Worm (Caenorhabditis elegans) whole organism, late embryonic: ENCODE results near the gene npr-29.

Experiments
- C38D4.7 ChIP-seq: fragments of 200-800 bp; sonication (Bioruptor generic); optimal IDR thresholded peaks from 2 replicates; lab custom pipeline; 2018; ENCODE audit warnings: mild to moderate bottlenecking, missing genetic modification characterization, moderate library complexity, missing compliant biosample characterization
- K02D7.2 ChIP-seq: sonication (generic microtip); optimal IDR thresholded peaks from 2 replicates; lab custom pipeline; 2017; ENCODE audit warnings: mild to moderate bottlenecking, missing genetic modification characterization, missing compliant biosample characterization
- ama-1 ChIP-seq: fragments of 150-350 bp; optimal IDR thresholded peaks from 2 replicates; lab custom pipeline; 2014
- ceh-14 ChIP-seq: sonication (generic microtip); optimal IDR thresholded peaks from 2 replicates; lab custom pipeline; 2016; ENCODE audit warnings: missing genotype, missing genetic modification characterization, missing compliant biosample characterization
- ceh-18 ChIP-seq: sonication (generic microtip); optimal IDR thresholded peaks from 2 replicates; lab custom pipeline; 2016; ENCODE audit warnings: missing genetic modification characterization, missing compliant biosample characterization
- ceh-24 ChIP-seq: sonication (generic microtip); optimal IDR thresholded peaks from 2 replicates; lab custom pipeline; 2016; ENCODE audit warnings: mild to moderate bottlenecking, missing genetic modification characterization, missing compliant biosample characterization
- ceh-34 ChIP-seq: sonication (generic microtip); optimal IDR thresholded peaks from 2 replicates; lab custom pipeline; 2016; ENCODE audit warnings: mild to moderate bottlenecking, missing genetic modification characterization, missing compliant biosample characterization
- ceh-6 ChIP-seq: fragments of 200-800 bp; sonication (Bioruptor generic); optimal IDR thresholded peaks from 2 replicates; lab custom pipeline; 2018; ENCODE audit warnings: mild to moderate bottlenecking, missing genetic modification characterization, missing compliant biosample characterization
- ceh-9 ChIP-seq: sonication (generic microtip); optimal IDR thresholded peaks from 2 replicates; lab custom pipeline; 2016; ENCODE audit warnings: mild to moderate bottlenecking, missing genetic modification characterization, inconsistent platforms, missing compliant biosample characterization
- dmd-4 ChIP-seq: sonication (generic microtip); optimal IDR thresholded peaks from 2 replicates; lab custom pipeline; 2016; ENCODE audit warnings: borderline replicate concordance, missing genetic modification characterization, missing compliant biosample characterization
- elt-4 ChIP-seq: sonication (generic microtip); optimal IDR thresholded peaks from 2 replicates; lab custom pipeline; 2016; ENCODE audit warnings: missing genetic modification characterization, missing compliant biosample characterization
- fax-1 ChIP-seq: sonication (generic microtip); optimal IDR thresholded peaks from 2 replicates; lab custom pipeline; 2016; ENCODE audit warnings: missing genotype, missing genetic modification characterization, missing compliant biosample characterization
- fkh-10 ChIP-seq: fragments of 150-350 bp; optimal IDR thresholded peaks from 2 replicates; lab custom pipeline; 2014; ENCODE audit warnings: missing biosample characterization, missing genetic modification reagents, missing genetic modification characterization
- gmeb-2 ChIP-seq: sonication (generic microtip); optimal IDR thresholded peaks from 2 replicates; lab custom pipeline; 2016; ENCODE audit warnings: missing genetic modification characterization, inconsistent platforms, missing compliant biosample characterization
- hlh-13 ChIP-seq: fragments of 200-800 bp; sonication (Bioruptor generic); optimal IDR thresholded peaks from 2 replicates; lab custom pipeline; 2018; ENCODE audit warnings: mild to moderate bottlenecking, missing genetic modification characterization, missing compliant biosample characterization
- hlh-6 ChIP-seq: sonication (generic microtip); optimal IDR thresholded peaks from 2 replicates; lab custom pipeline; 2016; ENCODE audit warnings: missing genotype, missing genetic modification characterization, missing compliant biosample characterization
- hlh-8 ChIP-seq: sonication (generic microtip); optimal IDR thresholded peaks from 2 replicates; lab custom pipeline; 2016; ENCODE audit warnings: missing genotype, missing genetic modification characterization, missing compliant biosample characterization
- lim-6 ChIP-seq: sonication (generic microtip); optimal IDR thresholded peaks from 2 replicates; lab custom pipeline; 2016; ENCODE audit warnings: missing genetic modification characterization, missing compliant biosample characterization
- lin-11 ChIP-seq: fragments of 200-800 bp; sonication (Bioruptor generic); optimal IDR thresholded peaks from 2 replicates; lab custom pipeline; 2018; ENCODE audit warnings: mild to moderate bottlenecking, missing genetic modification characterization, missing compliant biosample characterization
- nhr-11 ChIP-seq: fragments of 150-350 bp; optimal IDR thresholded peaks from 2 replicates; lab custom pipeline; 2014; ENCODE audit warnings: missing biosample characterization, missing genetic modification characterization
- npax-4 ChIP-seq: sonication (generic microtip); optimal IDR thresholded peaks from 2 replicates; lab custom pipeline; 2016; ENCODE audit warnings: missing genetic modification characterization, missing compliant biosample characterization
- pag-3 ChIP-seq: sonication (generic microtip); optimal IDR thresholded peaks from 2 replicates; lab custom pipeline; 2016; ENCODE audit warnings: missing compliant biosample characterization, missing genetic modification characterization, borderline replicate concordance
- pat-9 ChIP-seq: fragments of 200-800 bp; sonication (Bioruptor generic); optimal IDR thresholded peaks from 2 replicates; lab custom pipeline; 2018; ENCODE audit warnings: mild to moderate bottlenecking, missing genetic modification characterization, moderate library complexity, missing compliant biosample characterization
- ref-2 ChIP-seq: sonication (generic microtip); optimal IDR thresholded peaks from 2 replicates; lab custom pipeline; 2016; ENCODE audit warnings: missing genetic modification characterization, missing compliant biosample characterization
- rnt-1 ChIP-seq: sonication (generic microtip); optimal IDR thresholded peaks from 2 replicates; lab custom pipeline; 2016; ENCODE audit warnings: missing genetic modification characterization, missing compliant biosample characterization
- sox-2 ChIP-seq: fragments of 200-800 bp; sonication (Bioruptor generic); IDR thresholded peaks from 2 replicates; pipeline ENCODE4 v1.3.6; 2022; ENCODE audit warnings: missing genetic modification reagents, missing genetic modification characterization, missing compliant biosample characterization
- sox-4 ChIP-seq: sonication (generic microtip); optimal IDR thresholded peaks from 2 replicates; lab custom pipeline; 2017; ENCODE audit warnings: mild to moderate bottlenecking, missing genetic modification characterization, inconsistent platforms, missing compliant biosample characterization
- syd-9 ChIP-seq: sonication (generic microtip); optimal IDR thresholded peaks from 2 replicates; lab custom pipeline; 2016; ENCODE audit warnings: mild to moderate bottlenecking, missing genetic modification characterization, moderate library complexity, missing compliant biosample characterization
- tbx-2 ChIP-seq: sonication (generic microtip); optimal IDR thresholded peaks from 2 replicates; lab custom pipeline; 2016; ENCODE audit warnings: missing genetic modification characterization, missing compliant biosample characterization
- ttx-3 ChIP-seq: sonication (generic microtip); optimal IDR thresholded peaks from 2 replicates; lab custom pipeline; 2016; ENCODE audit warnings: missing genetic modification reagents, missing genetic modification characterization, missing compliant biosample characterization
- unc-3 ChIP-seq, 2 experiments: fragments of 200-800 bp in 1 of 2; sonication (Bioruptor generic) in 1 of 2; sonication (generic microtip) in 1 of 2; conservative IDR thresholded peaks in 1 of 2; optimal IDR thresholded peaks in 1 of 2; 2 replicates each; pipeline versions ENCODE4 v1.3.6 to Lab custom; 2016 to 2022; ENCODE audit warnings: missing compliant biosample characterization in 2 of 2, missing genetic modification characterization in 2 of 2, missing genetic modification reagents in 1 of 2
- unc-42 ChIP-seq: sonication (generic microtip); optimal IDR thresholded peaks from 2 replicates; lab custom pipeline; 2016; ENCODE audit warnings: missing genotype, missing genetic modification characterization, missing compliant biosample characterization
- unc-86 ChIP-seq: sonication (generic microtip); optimal IDR thresholded peaks from 2 replicates; lab custom pipeline; 2016; ENCODE audit warnings: missing genetic modification characterization, missing compliant biosample characterization

npr-29 gene

ce11 chrIII:9172702-9173101 is 42.6 kb downstream of the npr-29 start, which contains the start of gene ina-1:
Gene ina-1, minus strand, starts transcription at chrIII:9172802.
- TF ChIP-seq ceh-6 (GFP tag; lab: Kevin White, UChicago) (no peak), ceh-24 (tag; lab: Kevin White, UChicago) (no peak), ceh-9 (tag; lab: Kevin White, UChicago) (no peak), fax-1 (no peak), C38D4.7 (GFP tag; lab: Kevin White, UChicago) (no peak), tbx-2 (no peak), fkh-10 (no peak), hlh-8 (tag; lab: Kevin White, UChicago) (no peak), ceh-34 (no peak), rnt-1 (no peak), unc-42 (tag; lab: Kevin White, UChicago) (no peak), gmeb-2 (tag; lab: Kevin White, UChicago) (no peak), elt-4 (tag; lab: Kevin White, UChicago) (no peak), lin-11 (tag; lab: Kevin White, UChicago) (no peak), npax-4 (no peak), unc-86 (tag; lab: Kevin White, UChicago) (no peak), ceh-18 (tag; lab: Kevin White, UChicago) (no peak), K02D7.2 (tag; lab: Kevin White, UChicago) (no peak), ref-2 (tag; lab: Kevin White, UChicago) (no peak)

ce11 chrIII:9162634-9163118 is 52.6 kb downstream of the npr-29 start, which contains the start of gene dgk-3:
Gene dgk-3, plus strand, starts transcription at chrIII:9163068.
- TF ChIP-seq nhr-11 (no peak), syd-9 (tag; lab: Kevin White, UChicago) (no peak), npax-4 (no peak), ttx-3 (tag; lab: Kevin White, UChicago) (no peak), lin-11 (tag; lab: Kevin White, UChicago) (no peak), fax-1 (no peak), dmd-4 (no peak), lim-6 (tag; lab: Kevin White, UChicago) (no peak), ceh-9 (tag; lab: Kevin White, UChicago) (no peak), sox-4 (tag; lab: Kevin White, UChicago) (no peak), gmeb-2 (tag; lab: Kevin White, UChicago) (no peak), pag-3 (tag; lab: Kevin White, UChicago) (no peak), unc-3 (GFP tag; conservative IDR thresholded peaks at IDR 0.05; lab: Robert Waterston, UW) (no peak), unc-3 (tag; optimal IDR thresholded peaks at IDR 0.05; lab: Kevin White, UChicago) (no peak), pat-9 (tag; lab: Kevin White, UChicago) (no peak)

ce11 chrIII:9161553-9161952 is 53.7 kb downstream of the npr-29 start, which contains the start of gene ptr-9:
Gene ptr-9, minus strand, starts transcription at chrIII:9161653.
- TF ChIP-seq sox-2 (GFP tag; lab: Robert Waterston, UW) (no peak), ama-1 (lab: Kevin White, UChicago) (no peak), hlh-13 (no peak), hlh-6 (tag; lab: Kevin White, UChicago) (no peak), ceh-14 (tag; lab: Kevin White, UChicago) (no peak), rnt-1 (no peak)
